Worm (Caenorhabditis elegans) whole organism, midembryonic: ENCODE measurements around the gene clc-9.
A peak's percentile ranks its signal among the peaks of the same experiment; 100 is the strongest.
"Not testable (repeated sequence)": the region's sequence is repeated elsewhere in the genome, so short reads cannot be mapped to it uniquely, and the experiment has no call there.

ENCODE experiments used
- T22C8.4 ChIP-seq: fragments of 200-800 bp; sonication (Bioruptor generic); IDR thresholded peaks from 2 replicates; pipeline ENCODE4 v1.3.6; 2022; ENCODE audit warnings: missing genetic modification characterization, missing compliant biosample characterization
- cog-1 ChIP-seq: sonication (generic microtip); optimal IDR thresholded peaks from 2 replicates; lab custom pipeline; 2016; ENCODE audit warnings: missing genetic modification characterization, missing compliant biosample characterization
- flt-1 ChIP-seq: fragments of 200-800 bp; sonication (Bioruptor generic); IDR thresholded peaks from 2 replicates; pipeline ENCODE4 v1.3.6; 2022; ENCODE audit warnings: missing genetic modification characterization, missing compliant biosample characterization
- klf-2 ChIP-seq: fragments of 200-800 bp; sonication (Bioruptor generic); conservative IDR thresholded peaks from 2 replicates; pipeline ENCODE4 v1.3.6; 2022; ENCODE audit warnings: missing genetic modification reagents, missing genetic modification characterization, missing compliant biosample characterization
- med-1 ChIP-seq: sonication (generic microtip); optimal IDR thresholded peaks from 2 replicates; lab custom pipeline; 2017; ENCODE audit warnings: missing genetic modification characterization, mild to moderate bottlenecking, missing compliant biosample characterization, antibody characterized with exemption, missing genetic modification reagents; ENCODE audit not compliant: insufficient read depth
- ref-1 ChIP-seq: fragments of 200-800 bp; sonication (Bioruptor generic); conservative IDR thresholded peaks from 2 replicates; pipeline ENCODE4 v1.3.6; 2022; ENCODE audit warnings: missing genetic modification reagents, missing genetic modification characterization, missing compliant biosample characterization
- tab-1 ChIP-seq: fragments of 200-800 bp; sonication (Bioruptor generic); IDR thresholded peaks from 2 replicates; pipeline ENCODE4 v1.3.6; 2022; ENCODE audit warnings: missing genetic modification characterization, missing compliant biosample characterization
- ztf-23 ChIP-seq: fragments of 200-800 bp; sonication (Bioruptor generic); IDR thresholded peaks from 2 replicates; pipeline ENCODE4 v1.3.6; 2022; ENCODE audit warnings: missing genetic modification reagents, missing genetic modification characterization, missing compliant biosample characterization
- ztf-29 ChIP-seq: fragments of 200-800 bp; sonication (Bioruptor generic); IDR thresholded peaks from 2 replicates; pipeline ENCODE4 v1.3.6; 2022; ENCODE audit warnings: missing genetic modification reagents, missing genetic modification characterization, missing compliant biosample characterization

clc-9 gene

ce11 chrIV:11149454-11150163 is 36.9 kb downstream of the clc-9 start, which contains the start of the genes F01G4.6 and pfd-1:
Gene F01G4.6 (minus strand): TSS chrIV:11149504.
Gene pfd-1 (plus strand): TSS chrIV:11150113.
- TF ChIP-seq ztf-23 (GFP tag; lab: Robert Waterston, UW): peak; percentile 68
- TF ChIP-seq cog-1 (tag; lab: Kevin White, UChicago): no peak
- no peak for TF ChIP-seq T22C8.4 (GFP tag; lab: Robert Waterston, UW)
- TF ChIP-seq med-1 (GFP tag; lab: Kevin White, UChicago): no peak
- no peak for TF ChIP-seq ztf-29 (GFP tag; lab: Robert Waterston, UW)
- TF ChIP-seq flt-1 (GFP tag; lab: Robert Waterston, UW): 0 out of 2 replicates have a peak, but pooled peaks have one; percentile 39
- no peak for TF ChIP-seq ref-1 (GFP tag; lab: Robert Waterston, UW)
- no peak for TF ChIP-seq klf-2 (GFP tag; lab: Robert Waterston, UW)
- no peak for TF ChIP-seq tab-1

DNA sequence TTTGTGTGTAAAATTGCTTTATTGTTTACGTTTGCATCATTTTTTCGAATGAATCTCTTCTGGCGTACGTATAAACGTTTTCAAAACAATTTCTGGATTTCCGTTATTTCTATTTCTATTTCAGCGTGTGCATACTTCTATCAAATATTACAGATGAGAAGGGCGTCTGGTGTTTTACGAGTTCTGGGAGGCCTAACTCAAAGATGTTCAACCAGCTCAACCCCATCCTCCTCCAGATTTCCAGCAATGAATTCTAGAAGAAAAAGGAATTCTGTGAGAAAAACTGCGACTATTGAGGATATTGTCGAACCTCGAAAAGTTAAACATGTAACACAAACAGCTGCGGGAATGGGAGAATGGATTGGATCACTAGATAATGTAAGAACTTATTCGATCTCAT is 38.1 kb downstream of the clc-9 start, which contains the start of gene C08F8.2:
C08F8.2 (plus strand) TSS at position 154 of the 400 bp plus-strand sequence.
- TF ChIP-seq tab-1 (no peak), klf-2 (GFP tag; lab: Robert Waterston, UW) (no peak), flt-1 (GFP tag; lab: Robert Waterston, UW) (no peak), ref-1 (GFP tag; lab: Robert Waterston, UW) (no peak), med-1 (GFP tag; lab: Kevin White, UChicago) (no peak), ztf-23 (GFP tag; lab: Robert Waterston, UW) (no peak), ztf-29 (GFP tag; lab: Robert Waterston, UW) (no peak), cog-1 (tag; lab: Kevin White, UChicago) (no peak)

DNA sequence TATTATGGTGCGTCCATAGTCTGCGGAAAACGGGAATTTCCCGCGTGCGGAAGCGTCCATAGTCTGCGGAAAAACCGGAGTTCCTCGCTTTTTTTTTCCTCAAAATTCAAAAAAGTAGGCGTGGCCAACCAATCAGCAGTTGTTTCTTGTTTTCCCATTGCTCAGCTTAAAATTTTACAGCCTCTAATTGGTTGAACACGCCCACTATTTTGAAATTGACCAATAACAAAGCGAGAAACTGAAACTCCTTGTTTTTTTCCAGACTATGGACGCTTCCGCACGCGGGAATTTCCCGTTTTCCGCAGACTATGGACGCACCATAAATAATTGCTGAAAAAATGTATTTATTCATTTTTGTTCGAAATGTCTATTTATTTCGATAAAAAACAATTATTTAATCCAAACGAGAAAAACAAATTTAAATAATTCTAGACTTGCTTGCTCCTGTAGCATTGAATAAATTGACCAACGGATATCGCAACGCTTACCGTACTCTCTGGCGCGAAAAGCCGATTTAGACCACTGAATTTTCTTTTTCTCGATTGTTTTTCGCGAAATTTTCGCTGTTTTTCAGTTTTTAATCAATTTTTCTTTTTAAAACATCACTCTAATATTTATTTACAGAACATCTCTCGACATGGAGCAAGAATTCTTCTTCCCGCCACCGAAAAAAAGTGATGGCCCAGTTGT is 41.8 kb downstream of the clc-9 start, which contains the start of gene C08F8.3:
C08F8.3 (plus strand) TSS at position 620 of the 690 bp plus-strand sequence.
- TF ChIP-seq tab-1; ref-1 (GFP tag; lab: Robert Waterston, UW); T22C8.4 (GFP tag; lab: Robert Waterston, UW): not testable (repeated sequence)

- TF ChIP-seq T22C8.4 (GFP tag; lab: Robert Waterston, UW) (no peak), tab-1 (no peak), med-1 (GFP tag; lab: Kevin White, UChicago) (no peak), ref-1 (GFP tag; lab: Robert Waterston, UW) (no peak)
Measured at ce11 chrIV:11156526-11156925, 43.8 kb downstream of the clc-9 start.

DNA sequence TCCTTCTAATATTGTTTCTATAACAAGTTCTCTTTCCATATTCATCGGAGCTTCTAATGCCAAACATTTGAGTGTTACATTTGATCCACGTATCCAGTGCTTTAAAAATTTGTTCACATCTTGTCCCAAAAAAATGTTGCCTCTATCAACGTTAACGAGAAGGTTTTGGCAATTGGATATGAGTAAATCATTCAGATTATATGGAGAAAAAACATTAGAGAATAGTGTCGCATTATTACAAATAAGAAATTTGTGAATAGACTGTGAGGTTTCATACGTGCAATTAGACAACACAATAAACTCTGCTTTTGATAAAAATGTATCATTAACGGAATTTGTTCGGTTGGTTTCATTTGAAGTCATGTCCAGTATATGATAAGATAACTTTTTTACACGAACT is 47.1 kb downstream of the clc-9 start, which contains the start of gene mboa-4:
mboa-4 (minus strand) TSS at position 101 of the 400 bp plus-strand sequence.
- TF ChIP-seq tab-1 (no peak), cog-1 (tag; lab: Kevin White, UChicago) (no peak), T22C8.4 (GFP tag; lab: Robert Waterston, UW) (no peak), flt-1 (GFP tag; lab: Robert Waterston, UW) (no peak), ztf-23 (GFP tag; lab: Robert Waterston, UW) (no peak), ztf-29 (GFP tag; lab: Robert Waterston, UW) (no peak), med-1 (GFP tag; lab: Kevin White, UChicago) (no peak), ref-1 (GFP tag; lab: Robert Waterston, UW) (no peak), klf-2 (GFP tag; lab: Robert Waterston, UW) (no peak)

ce11 chrIV:11160707-11161106 is 48.0 kb downstream of the clc-9 start, which contains the start of gene C08F8.15:
Gene C08F8.15 (minus strand): TSS chrIV:11160807.
- TF ChIP-seq ztf-29 (GFP tag; lab: Robert Waterston, UW) (no peak), ref-1 (GFP tag; lab: Robert Waterston, UW) (no peak), tab-1 (no peak), flt-1 (GFP tag; lab: Robert Waterston, UW) (no peak), med-1 (GFP tag; lab: Kevin White, UChicago) (no peak), T22C8.4 (GFP tag; lab: Robert Waterston, UW) (no peak), ztf-23 (GFP tag; lab: Robert Waterston, UW) (no peak), cog-1 (tag; lab: Kevin White, UChicago) (no peak), klf-2 (GFP tag; lab: Robert Waterston, UW) (no peak)

- TF ChIP-seq T22C8.4 (GFP tag; lab: Robert Waterston, UW): no peak
- TF ChIP-seq med-1 (GFP tag; lab: Kevin White, UChicago): no peak
- TF ChIP-seq ref-1 (GFP tag; lab: Robert Waterston, UW): no peak
- TF ChIP-seq flt-1 (GFP tag; lab: Robert Waterston, UW): no peak
- TF ChIP-seq klf-2 (GFP tag; lab: Robert Waterston, UW): no peak
- TF ChIP-seq ztf-29 (GFP tag; lab: Robert Waterston, UW): no peak
- TF ChIP-seq ztf-23 (GFP tag; lab: Robert Waterston, UW): no peak
- no peak for TF ChIP-seq tab-1
- TF ChIP-seq cog-1 (tag; lab: Kevin White, UChicago): no peak
Measured at ce11 chrIV:11162451-11162850, 49.7 kb downstream of the clc-9 start, which contains the start of gene fbxb-9. Gene fbxb-9 (minus strand): TSS chrIV:11162551.

DNA sequence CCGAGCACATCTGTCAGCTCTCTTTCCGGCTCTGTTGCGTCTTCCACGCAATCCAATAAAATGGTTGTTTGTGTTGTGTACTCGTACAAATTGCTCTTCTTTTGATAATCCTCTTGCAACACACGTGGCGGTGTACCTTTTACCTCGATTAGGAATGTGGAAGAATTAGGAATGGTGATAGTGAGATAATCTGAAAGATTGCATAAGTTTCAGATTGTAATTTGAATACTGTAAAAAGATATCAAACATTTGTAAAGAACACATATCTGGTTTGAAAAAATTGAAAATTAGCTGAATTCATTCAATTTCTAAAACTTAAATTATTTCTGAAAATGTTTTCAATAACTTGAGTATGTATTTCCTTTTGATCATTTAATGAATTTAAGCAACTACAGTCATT is 52.1 kb downstream of the clc-9 start, which contains the start of gene C08F8.6:
C08F8.6 (minus strand) TSS at position 101 of the 400 bp plus-strand sequence.
- TF ChIP-seq cog-1 (tag; lab: Kevin White, UChicago): no peak
- no peak for TF ChIP-seq ztf-23 (GFP tag; lab: Robert Waterston, UW)
- TF ChIP-seq ztf-29 (GFP tag; lab: Robert Waterston, UW): no peak
- no peak for TF ChIP-seq ref-1 (GFP tag; lab: Robert Waterston, UW)
- no peak for TF ChIP-seq flt-1 (GFP tag; lab: Robert Waterston, UW)
- no peak for TF ChIP-seq med-1 (GFP tag; lab: Kevin White, UChicago)
- TF ChIP-seq tab-1: no peak
- TF ChIP-seq T22C8.4 (GFP tag; lab: Robert Waterston, UW): no peak
- TF ChIP-seq klf-2 (GFP tag; lab: Robert Waterston, UW): no peak
